Worm (Caenorhabditis elegans) whole organism, L3 larva: ENCODE data around the gene B0334.5.

ENCODE experiments used
- aly-2 ChIP-seq: fragments of 150-350 bp; optimal IDR thresholded peaks from 2 replicates; lab custom pipeline; 2014; ENCODE audit warnings: missing biosample characterization, missing genetic modification characterization
- ceh-82 ChIP-seq: fragments of 150-350 bp; optimal IDR thresholded peaks from 2 replicates; lab custom pipeline; 2014; ENCODE audit warnings: missing biosample characterization, missing genetic modification characterization
- lin-39 ChIP-seq: fragments of 150-350 bp; optimal IDR thresholded peaks from 2 replicates; lab custom pipeline; 2018; ENCODE audit warnings: missing biosample characterization, missing genetic modification reagents, missing genetic modification characterization
- nhr-12 ChIP-seq: fragments of 150-350 bp; optimal IDR thresholded peaks from 2 replicates; lab custom pipeline; 2014; ENCODE audit warnings: missing biosample characterization, missing genetic modification characterization
- nhr-23 ChIP-seq: fragments of 150-350 bp; optimal IDR thresholded peaks from 2 replicates; lab custom pipeline; 2014; ENCODE audit warnings: missing biosample characterization, missing genetic modification reagents, missing genetic modification characterization
- nhr-237 ChIP-seq: fragments of 150-350 bp; optimal IDR thresholded peaks from 2 replicates; lab custom pipeline; 2014; ENCODE audit warnings: missing biosample characterization, missing genetic modification characterization
- nhr-25 ChIP-seq: sonication (generic microtip); optimal IDR thresholded peaks from 2 replicates; lab custom pipeline; 2017; ENCODE audit warnings: missing biosample characterization, missing genetic modification characterization
- nhr-77 ChIP-seq: fragments of 150-350 bp; optimal IDR thresholded peaks from 2 replicates; lab custom pipeline; 2014; ENCODE audit warnings: missing biosample characterization, missing genetic modification characterization
- pqm-1 ChIP-seq: fragments of 150-350 bp; optimal IDR thresholded peaks from 2 replicates; lab custom pipeline; 2017; ENCODE audit warnings: missing biosample characterization, missing genetic modification characterization, inconsistent platforms
- tbx-2 ChIP-seq: sonication (generic microtip); optimal IDR thresholded peaks from 2 replicates; lab custom pipeline; 2016; ENCODE audit warnings: mild to moderate bottlenecking, missing genetic modification characterization, missing compliant biosample characterization
- unc-62 ChIP-seq: fragments of 150-350 bp; sonication (generic microtip); optimal IDR thresholded peaks from 4 replicates; lab custom pipeline; 2014; ENCODE audit warnings: missing biosample characterization, missing genetic modification reagents, missing genetic modification characterization
- ztf-4 ChIP-seq: fragments of 150-350 bp; optimal IDR thresholded peaks from 2 replicates; lab custom pipeline; 2014; ENCODE audit warnings: missing biosample characterization, missing genetic modification characterization

DNA sequence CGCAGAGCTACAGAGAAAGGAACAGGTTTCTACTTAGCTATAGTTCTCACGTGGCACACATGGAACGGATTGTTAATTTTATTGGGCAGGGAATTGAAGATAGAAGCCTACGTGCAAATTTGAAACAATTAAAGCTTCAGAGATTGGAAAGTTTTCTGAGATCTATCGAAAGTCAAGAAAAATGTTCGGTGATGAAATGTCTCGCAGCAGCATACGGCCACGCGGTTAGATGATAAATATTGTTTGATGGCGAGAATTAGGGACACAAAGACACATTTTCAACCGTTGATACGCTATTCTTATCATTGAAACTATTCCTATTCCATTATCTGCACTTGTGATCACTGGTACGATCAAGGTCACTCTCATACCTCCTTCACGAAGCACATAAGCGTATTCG lies 24.9 kb upstream of the B0334.5 start:
- TF ChIP-seq ceh-82 (tag; lab: Kevin White, UChicago) = no peak
- TF ChIP-seq tbx-2 (tag; lab: Kevin White, UChicago) = no peak
- no peak for TF ChIP-seq ztf-4 (tag; lab: Kevin White, UChicago)
- no peak for TF ChIP-seq nhr-77 (tag; lab: Kevin White, UChicago)
- TF ChIP-seq lin-39 (tag; lab: Kevin White, UChicago) = no peak
- no peak for TF ChIP-seq aly-2 (tag; lab: Kevin White, UChicago)
- TF ChIP-seq nhr-23 (tag; lab: Kevin White, UChicago) = no peak
- no peak for TF ChIP-seq nhr-237 (tag; lab: Kevin White, UChicago)
- no peak for TF ChIP-seq unc-62 (GFP tag; lab: Kevin White, UChicago)
- TF ChIP-seq nhr-12 (tag; lab: Kevin White, UChicago) = no peak
- TF ChIP-seq pqm-1 (tag; lab: Kevin White, UChicago) = peak; percentile 77
- peak; percentile 51 for TF ChIP-seq nhr-25 (tag; lab: Kevin White, UChicago)
